Worm (Caenorhabditis elegans) whole organism, late embryonic: Measurements from ENCODE around the gene lnp-1.

Experiments
- ceh-18 ChIP-seq: sonication (generic microtip); optimal IDR thresholded peaks from 2 replicates; lab custom pipeline; 2016; ENCODE audit warnings: missing genetic modification characterization, missing compliant biosample characterization
- ceh-30 ChIP-seq: fragments of 150-350 bp; optimal IDR thresholded peaks from 2 replicates; lab custom pipeline; 2014; ENCODE audit warnings: missing biosample characterization, missing genetic modification characterization
- fkh-10 ChIP-seq: fragments of 150-350 bp; optimal IDR thresholded peaks from 2 replicates; lab custom pipeline; 2014; ENCODE audit warnings: missing biosample characterization, missing genetic modification reagents, missing genetic modification characterization
- pha-4 ChIP-seq: fragments of 150-350 bp; optimal IDR thresholded peaks from 2 replicates; lab custom pipeline; 2018; ENCODE audit warnings: missing biosample characterization, missing genetic modification reagents, missing genetic modification characterization

DNA sequence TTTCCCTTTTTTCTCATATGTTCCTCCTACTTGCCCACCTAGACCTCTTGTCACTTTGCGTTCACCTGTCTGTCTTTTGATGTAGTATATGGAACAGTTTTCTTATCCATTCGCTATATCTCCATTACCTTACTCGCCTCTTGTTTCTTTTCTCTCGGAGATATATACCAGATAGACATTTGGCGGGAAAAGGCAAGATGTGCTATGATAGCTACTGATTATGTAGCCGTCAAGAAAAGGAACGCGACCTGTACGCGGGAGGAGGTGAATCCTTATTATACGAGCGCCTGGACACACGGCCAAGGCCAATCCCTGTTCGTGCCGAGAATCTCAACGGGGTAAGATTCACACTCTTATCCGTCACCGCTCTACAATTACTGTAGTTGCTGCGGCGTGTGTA lies 35.5 kb upstream of the lnp-1 start:
- TF ChIP-seq fkh-10 (GFP tag; lab: Kevin White, UChicago) (no peak), pha-4 (tag; lab: Kevin White, UChicago) (no peak), ceh-18 (tag; lab: Kevin White, UChicago) (no peak), ceh-30 (no peak)
